Fruit fly (Drosophila melanogaster) whole organism, adult: ENCODE results near the gene Mcm2.

Experiments used
- CG11617 ChIP-seq: fragments of 200-800 bp; sonication (Bioruptor generic); optimal IDR thresholded peaks from 2 replicates; lab custom pipeline; 2017; ENCODE audit warnings: mild to moderate bottlenecking, missing biosample characterization, missing genetic modification reagents, missing genetic modification characterization
- CG12768 ChIP-seq: fragments of 200-800 bp; sonication (Bioruptor generic); optimal IDR thresholded peaks from 2 replicates; lab custom pipeline; 2017; ENCODE audit warnings: missing biosample characterization, missing genetic modification characterization, mild to moderate bottlenecking, moderate library complexity, missing genetic modification reagents
- CG14711 ChIP-seq: fragments of 200-800 bp; sonication (Bioruptor generic); optimal IDR thresholded peaks from 2 replicates; lab custom pipeline; 2018; ENCODE audit warnings: missing biosample characterization, mild to moderate bottlenecking, missing genetic modification characterization, moderate library complexity
- CG1620 ChIP-seq: fragments of 200-800 bp; sonication (Bioruptor generic); optimal IDR thresholded peaks from 2 replicates; lab custom pipeline; 2016; ENCODE audit warnings: missing biosample characterization, missing genetic modification characterization
- CG33017 ChIP-seq: fragments of 200-800 bp; sonication (Bioruptor generic); optimal IDR thresholded peaks from 2 replicates; lab custom pipeline; 2018; ENCODE audit warnings: missing biosample characterization, mild to moderate bottlenecking, missing genetic modification characterization, moderate library complexity
- CG5204 ChIP-seq: fragments of 200-800 bp; sonication (Bioruptor generic); optimal IDR thresholded peaks from 2 replicates; lab custom pipeline; 2016; ENCODE audit warnings: missing biosample characterization, missing genetic modification characterization
- CG7045 ChIP-seq: fragments of 200-800 bp; sonication (Bioruptor generic); optimal IDR thresholded peaks from 2 replicates; lab custom pipeline; 2017; ENCODE audit warnings: missing biosample characterization, mild to moderate bottlenecking, missing genetic modification characterization
- CG7101 ChIP-seq: fragments of 200-800 bp; sonication (Bioruptor generic); optimal IDR thresholded peaks from 2 replicates; lab custom pipeline; 2018; ENCODE audit warnings: missing biosample characterization, mild to moderate bottlenecking, missing genetic modification characterization, moderate library complexity
- Clk ChIP-seq: fragments of 200-800 bp; sonication (Bioruptor generic); optimal IDR thresholded peaks from 2 replicates; lab custom pipeline; 2017; ENCODE audit warnings: missing biosample characterization, missing genetic modification characterization
- Crg-1 ChIP-seq: fragments of 200-800 bp; sonication (Bioruptor generic); optimal IDR thresholded peaks from 2 replicates; lab custom pipeline; 2016; ENCODE audit warnings: missing biosample characterization, missing genetic modification characterization
- Hr96 ChIP-seq: fragments of 200-800 bp; sonication (Bioruptor generic); optimal IDR thresholded peaks from 2 replicates; lab custom pipeline; 2016; ENCODE audit warnings: missing biosample characterization, missing genetic modification characterization
- Mnt ChIP-seq: fragments of 200-800 bp; sonication (Bioruptor generic); optimal IDR thresholded peaks from 2 replicates; lab custom pipeline; 2016; ENCODE audit warnings: missing biosample characterization, mild to moderate bottlenecking, missing genetic modification characterization
- bab1 ChIP-seq: fragments of 200-800 bp; sonication (Bioruptor generic); optimal IDR thresholded peaks from 3 replicates; lab custom pipeline; 2019; ENCODE audit warnings: missing biosample characterization, mild to moderate bottlenecking, missing genetic modification characterization, moderate library complexity
- cic ChIP-seq: fragments of 200-800 bp; sonication (Bioruptor generic); optimal IDR thresholded peaks from 2 replicates; lab custom pipeline; 2017; ENCODE audit warnings: missing biosample characterization, mild to moderate bottlenecking, missing genetic modification characterization, moderate library complexity
- cnc ChIP-seq, 2 experiments: fragments of >200 bp; optimal IDR thresholded peaks; 2 replicates each; lab custom pipeline; 2017
- kay ChIP-seq: fragments of 200-800 bp; sonication (Bioruptor generic); peaks from one replicate; lab custom pipeline; 2016; ENCODE audit warnings: missing biosample characterization, missing genetic modification characterization, borderline replicate concordance
- ovo ChIP-seq: fragments of 200-800 bp; sonication (Bioruptor generic); optimal IDR thresholded peaks from 2 replicates; lab custom pipeline; 2016; ENCODE audit warnings: missing biosample characterization, missing genetic modification characterization
- pad ChIP-seq: fragments of 200-800 bp; sonication (Bioruptor generic); optimal IDR thresholded peaks from 3 replicates; lab custom pipeline; 2017; ENCODE audit warnings: missing biosample characterization, missing genetic modification characterization, mild to moderate bottlenecking, moderate library complexity, missing genetic modification reagents
- tj ChIP-seq: fragments of 200-800 bp; sonication (Bioruptor generic); optimal IDR thresholded peaks from 3 replicates; lab custom pipeline; 2017; ENCODE audit warnings: missing biosample characterization, mild to moderate bottlenecking, missing genetic modification characterization, moderate library complexity
- toe ChIP-seq: fragments of 200-800 bp; sonication (Bioruptor generic); optimal IDR thresholded peaks from 2 replicates; lab custom pipeline; 2016; ENCODE audit warnings: missing biosample characterization, missing genetic modification characterization

The Mcm2 gene

DNA sequence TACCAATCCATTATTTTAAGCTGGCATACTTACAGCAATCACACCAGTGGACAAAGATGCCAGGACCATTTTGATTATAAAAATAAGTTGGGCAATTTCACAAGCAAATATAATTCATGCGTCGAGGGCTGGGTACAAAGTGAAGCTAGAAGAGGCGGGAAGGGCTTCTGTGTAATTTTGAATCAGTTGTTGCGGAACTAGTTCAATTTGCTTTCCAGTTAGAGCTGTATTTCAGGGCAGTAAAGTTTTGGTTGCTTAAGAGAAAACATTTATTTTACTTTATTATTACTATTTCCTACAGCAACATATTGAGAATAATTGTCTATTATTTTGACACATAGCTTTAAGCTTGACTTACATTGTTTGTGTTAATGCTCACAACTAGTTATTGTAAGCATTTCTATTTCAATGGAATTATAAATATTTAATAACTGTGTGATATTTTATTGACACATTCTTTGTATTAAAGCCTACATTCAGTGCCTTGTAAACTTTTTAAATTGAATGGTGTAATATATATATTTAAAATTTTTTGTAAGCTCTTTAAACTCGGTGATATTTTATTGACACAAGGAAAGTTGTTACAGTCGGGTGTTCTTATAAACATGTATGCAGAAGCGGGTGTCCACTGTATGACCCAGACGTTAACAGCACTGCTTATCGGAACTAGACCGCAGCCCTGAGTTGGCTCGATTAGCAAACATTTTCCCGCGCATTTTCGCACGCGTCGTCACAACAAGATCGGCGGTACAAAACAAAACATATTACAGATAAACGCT lies at the start of gene Mcm2, which contains the start of gene RPA1:
Gene Mcm2 (plus strand): TSS at position 669 of the 779 bp plus-strand sequence.
Gene RPA1 (minus strand): TSS at position 150 of the 779 bp plus-strand sequence.
- peak; percentile 68 for TF ChIP-seq pad (GFP tag; lab: Kevin White, UChicago)
- peak; percentile 77 for TF ChIP-seq CG7101
- TF ChIP-seq Mnt (GFP tag; lab: Kevin White, UChicago), result peak; percentile 63
- peak; percentile 47 for TF ChIP-seq Hr96 (GFP tag; lab: Kevin White, UChicago)
- TF ChIP-seq CG5204 (GFP tag; lab: Kevin White, UChicago), result peak; percentile 69
- TF ChIP-seq CG1620, result peak; percentile 68
- peak; percentile 64 for TF ChIP-seq ovo (GFP tag; lab: Kevin White, UChicago)
- TF ChIP-seq CG12768 (GFP tag; lab: Kevin White, UChicago), result peak; percentile 86
- TF ChIP-seq CG7045, result peak; percentile 70
- TF ChIP-seq CG33017 (tag; lab: Kevin White, UChicago), result peak; percentile 73
- TF ChIP-seq CG14711, result peak; percentile 66
- peak; percentile 53 for TF ChIP-seq tj
- no peak for TF ChIP-seq cic (GFP tag; lab: Kevin White, UChicago)
- peak; percentile 84 for TF ChIP-seq CG11617 (GFP tag; lab: Kevin White, UChicago)
- no peak for TF ChIP-seq Clk
- no peak for TF ChIP-seq cnc (optimal IDR thresholded peaks at IDR 0.05; lab: Kevin White, UChicago)
- no peak for TF ChIP-seq kay (GFP tag; lab: Kevin White, UChicago)
- TF ChIP-seq toe (GFP tag; lab: Kevin White, UChicago), result peak; percentile 79
- peak; percentile 44 for TF ChIP-seq Crg-1 (GFP tag; lab: Kevin White, UChicago)
- peak; percentile 51 for TF ChIP-seq bab1 (GFP tag; lab: Kevin White, UChicago)

DNA sequence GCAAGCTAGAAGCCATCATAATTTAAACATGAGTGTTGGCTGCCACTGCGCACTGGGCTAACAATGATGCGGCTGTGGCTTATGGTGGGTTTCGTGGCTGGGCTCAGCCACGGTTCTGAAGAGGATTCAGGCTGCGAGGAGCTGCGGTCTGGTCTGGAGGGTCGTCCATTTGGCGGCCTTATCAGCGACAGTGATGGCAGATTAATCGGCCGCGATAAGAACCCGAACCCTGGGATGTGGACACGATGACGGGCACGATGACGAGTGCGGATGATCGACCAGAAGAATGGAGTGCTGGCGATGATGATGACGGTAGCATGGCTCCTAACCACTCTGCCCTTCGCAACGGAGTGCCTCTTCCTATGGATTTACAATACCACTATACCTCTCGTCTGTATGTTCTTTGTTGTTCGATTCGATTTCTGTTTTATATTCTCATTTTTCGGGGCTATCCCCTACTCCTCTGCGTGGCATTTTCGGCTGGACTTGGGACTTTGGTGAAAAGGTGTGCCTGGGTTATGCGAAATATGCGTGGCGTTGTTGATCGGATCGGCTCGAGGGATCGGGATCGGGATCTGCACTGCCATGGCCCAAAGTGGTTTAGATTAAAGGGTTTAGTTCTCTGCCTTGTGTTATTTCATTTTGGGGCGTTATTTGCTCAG lies 49.1 kb upstream of the Mcm2 start:
- no peak for TF ChIP-seq CG5204 (GFP tag; lab: Kevin White, UChicago)
- TF ChIP-seq Hr96 (GFP tag; lab: Kevin White, UChicago), result no peak
- TF ChIP-seq CG7045, result no peak

DNA sequence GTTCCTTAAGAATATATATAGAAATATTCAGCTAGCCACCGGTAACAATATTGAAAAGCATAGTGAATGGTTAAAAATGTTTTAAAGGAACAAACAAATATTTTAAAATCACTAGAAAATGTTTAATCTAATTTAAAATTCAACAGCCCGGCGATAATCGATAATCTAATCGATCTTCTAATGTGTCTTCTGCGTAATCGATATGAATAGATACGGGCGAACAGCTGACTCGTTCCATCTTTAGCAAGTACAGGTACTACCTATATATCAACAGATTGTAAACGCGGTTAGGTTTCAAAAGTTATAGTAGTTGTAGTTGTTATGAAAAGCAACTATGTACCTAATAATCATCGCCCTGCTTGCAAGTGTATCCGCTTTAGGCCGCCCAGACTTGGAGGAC lies 47.0 kb upstream of the Mcm2 start, which contains the start of gene CG7800:
Gene CG7800 (plus strand): TSS at position 231 of the 400 bp plus-strand sequence.
- no peak for TF ChIP-seq pad (GFP tag; lab: Kevin White, UChicago)

dm6 chr3R:8219891-8220290 lies 44.9 kb upstream of the Mcm2 start, which contains the start of gene CG18249:
Gene CG18249 (plus strand): TSS chr3R:8220146.
- TF ChIP-seq kay (GFP tag; lab: Kevin White, UChicago), result no peak
- TF ChIP-seq pad (GFP tag; lab: Kevin White, UChicago), result peak; percentile 4
- peak; percentile 85 for TF ChIP-seq cic (GFP tag; lab: Kevin White, UChicago)

DNA sequence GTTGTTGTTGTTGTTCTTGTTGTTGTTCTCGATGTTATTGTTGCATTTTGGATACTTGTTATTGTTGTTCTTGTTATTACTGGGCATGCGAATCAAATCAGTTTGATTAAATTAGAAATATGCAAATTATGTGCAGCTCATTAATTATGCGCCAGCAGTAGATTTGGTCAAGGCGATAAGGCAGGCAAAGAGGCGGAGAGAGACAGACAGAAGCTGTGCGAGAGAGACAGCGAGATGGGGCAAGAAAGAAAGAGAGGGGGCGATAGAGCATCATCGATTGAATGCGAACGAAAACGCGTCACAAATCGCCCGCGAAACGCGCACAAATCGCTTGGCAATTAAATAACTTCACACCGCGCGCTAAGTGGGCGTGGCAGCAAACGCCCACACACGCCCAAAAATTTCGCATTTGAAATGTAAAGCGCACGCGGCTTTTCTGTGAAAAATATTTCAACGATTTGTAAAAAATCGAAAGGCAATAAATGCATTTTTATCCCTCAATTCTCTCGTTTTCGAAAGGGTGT lies 41.6 kb upstream of the Mcm2 start:
- TF ChIP-seq ovo (GFP tag; lab: Kevin White, UChicago), result no peak
- TF ChIP-seq CG14711, result no peak
- no peak for TF ChIP-seq pad (GFP tag; lab: Kevin White, UChicago)
- TF ChIP-seq CG11617 (GFP tag; lab: Kevin White, UChicago), result no peak
- TF ChIP-seq Clk, result no peak
- no peak for TF ChIP-seq cic (GFP tag; lab: Kevin White, UChicago)

dm6 chr3R:8224726-8225460 lies 39.9 kb upstream of the Mcm2 start:
- TF ChIP-seq CG12768 (GFP tag; lab: Kevin White, UChicago), result no peak
- TF ChIP-seq CG7045, result no peak
- TF ChIP-seq CG7101, result no peak

DNA sequence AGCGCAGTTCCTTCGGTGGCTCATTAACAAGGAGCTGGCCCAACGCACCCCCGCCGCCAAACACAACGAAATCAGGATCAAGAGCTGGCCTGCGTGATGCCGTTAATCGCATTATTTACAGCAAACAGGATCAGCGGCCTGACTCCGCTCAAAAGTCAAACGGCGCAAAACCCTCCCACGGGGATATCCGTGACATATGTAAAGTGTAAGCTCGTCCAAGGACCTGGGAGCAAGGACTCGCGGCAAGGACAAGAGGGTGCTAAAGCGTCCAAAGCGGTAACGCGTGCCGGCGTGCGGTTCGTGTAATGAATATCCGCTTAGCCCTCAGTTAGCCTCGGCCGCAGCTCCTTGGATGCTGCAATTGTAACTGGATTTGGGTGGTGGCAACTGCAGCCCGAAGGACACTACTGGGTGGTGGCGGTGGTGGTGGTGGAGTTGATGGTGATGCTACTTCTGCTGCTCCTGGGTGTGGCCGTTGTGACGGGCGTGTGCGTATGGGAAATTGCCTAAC lies 39.3 kb upstream of the Mcm2 start:
- no peak for TF ChIP-seq cic (GFP tag; lab: Kevin White, UChicago)
- TF ChIP-seq kay (GFP tag; lab: Kevin White, UChicago), result no peak
- no peak for TF ChIP-seq Clk
- TF ChIP-seq Mnt (GFP tag; lab: Kevin White, UChicago), result no peak
- no peak for TF ChIP-seq CG1620
- no peak for TF ChIP-seq CG7045
- TF ChIP-seq ovo (GFP tag; lab: Kevin White, UChicago), result no peak
- no peak for TF ChIP-seq Crg-1 (GFP tag; lab: Kevin White, UChicago)
- no peak for TF ChIP-seq CG14711
- TF ChIP-seq tj, result no peak
- no peak for TF ChIP-seq CG7101
- TF ChIP-seq CG5204 (GFP tag; lab: Kevin White, UChicago), result no peak
- no peak for TF ChIP-seq bab1 (GFP tag; lab: Kevin White, UChicago)
- TF ChIP-seq cnc (optimal IDR thresholded peaks at IDR 0.05; lab: Kevin White, UChicago), result no peak
